Fruit fly (Drosophila melanogaster): Measurements from ENCODE around the gene bnl.

DNA sequence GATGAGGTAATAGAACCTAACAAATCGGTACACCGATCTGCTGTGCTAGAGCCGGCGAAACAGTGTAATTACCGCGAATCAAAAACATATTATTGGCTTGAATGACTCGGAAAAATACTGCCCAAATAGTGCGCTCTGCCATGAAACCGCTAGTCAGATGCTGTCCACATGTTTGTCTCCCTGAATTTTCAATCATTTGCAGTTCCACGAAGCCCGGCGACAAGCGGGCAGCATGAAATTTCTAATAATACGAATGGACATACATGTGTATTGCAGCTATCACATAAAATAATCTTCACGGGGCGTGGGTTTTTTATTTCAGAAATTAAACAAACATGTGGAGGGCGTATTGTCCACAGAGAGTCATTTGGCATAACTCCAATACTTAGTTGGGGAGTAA is 22.3 kb upstream of the bnl start:
- TF ChIP-seq ttk (optimal IDR thresholded peaks at IDR 0.05), result no peak
- no peak for TF ChIP-seq Myc (optimal IDR thresholded peaks at IDR 0.05)
